Worm (Caenorhabditis elegans): ENCODE measurements around the gene F22H10.3.

Gene F22H10.3

ce11 chrX:16677672-16678071, at the start of gene F22H10.3 (continued):
- TF ChIP-seq nhr-10 (tag; optimal IDR thresholded peaks at IDR 0.05): no peak

- peak; percentile 52; the same call in 1 of the 2 replicates for TF ChIP-seq php-3 (GFP tag; IDR thresholded peaks at IDR 0.05)
- TF ChIP-seq dmd-8 (GFP tag; IDR thresholded peaks at IDR 0.05): 0 out of 2 replicates have a peak, but pooled peaks have one; percentile 49
- TF ChIP-seq mep-1 (tag; optimal IDR thresholded peaks at IDR 0.05): peak; percentile 95
- TF ChIP-seq duxl-1 (tag; optimal IDR thresholded peaks at IDR 0.05; ENCODE audit: poor library complexity): no peak
- no peak for TF ChIP-seq zip-2 (tag; optimal IDR thresholded peaks at IDR 0.05)
- no peak for TF ChIP-seq unc-39 (tag; optimal IDR thresholded peaks at IDR 0.05)
- peak; percentile 92 for TF ChIP-seq ceh-20 (GFP tag; IDR thresholded peaks at IDR 0.05)
- TF ChIP-seq nhr-111 (GFP tag; optimal IDR thresholded peaks at IDR 0.05): no peak
- no peak for TF ChIP-seq nhr-76 (tag; optimal IDR thresholded peaks at IDR 0.05)
- peak; percentile 94 for TF ChIP-seq rbr-2 (tag; optimal IDR thresholded peaks at IDR 0.05)
- no peak for TF ChIP-seq ZK337.2 (GFP tag; IDR thresholded peaks at IDR 0.05)
- TF ChIP-seq cey-2 (tag; optimal IDR thresholded peaks at IDR 0.05; ENCODE audit: borderline replicate concordance, insufficient read depth): peak; percentile 32
- peak; percentile 94 for TF ChIP-seq nhr-11 (tag; optimal IDR thresholded peaks at IDR 0.05)
- TF ChIP-seq ces-1 (GFP tag; optimal IDR thresholded peaks at IDR 0.05): no peak
- peak in 1 of 2 experiments; percentile 6 for TF ChIP-seq ZK546.5 (tag; optimal IDR thresholded peaks at IDR 0.05)
- TF ChIP-seq tag-97 (GFP tag; IDR thresholded peaks at IDR 0.05): no peak
- TF ChIP-seq ceh-28 (tag; optimal IDR thresholded peaks at IDR 0.05): peak; percentile 62
- TF ChIP-seq pqm-1 (tag; optimal IDR thresholded peaks at IDR 0.05): peak; percentile 14
- TF ChIP-seq hlh-11 (tag; optimal IDR thresholded peaks at IDR 0.05): peak; percentile 99
- peak; percentile 87 for TF ChIP-seq gei-8 (GFP tag; optimal IDR thresholded peaks at IDR 0.05)
- peak; percentile 79 to 80 for TF ChIP-seq daf-16 (GFP tag; optimal IDR thresholded peaks at IDR 0.05)
- peak; percentile 90 for TF ChIP-seq daf-16 (tag; optimal IDR thresholded peaks at IDR 0.05)
- TF ChIP-seq sdz-12 (GFP tag; optimal IDR thresholded peaks at IDR 0.05): no peak
- peak in 1 of 2 experiments; percentile 97 for TF ChIP-seq unc-62 (GFP tag; optimal IDR thresholded peaks at IDR 0.05 in 1 of 2)
- TF ChIP-seq unc-62 (tag; optimal IDR thresholded peaks at IDR 0.05): peak; percentile 52
- TF ChIP-seq ceh-44 (GFP tag; IDR thresholded peaks at IDR 0.05): peak; percentile 56; the same call in 1 of the 2 replicates
- TF ChIP-seq Y75B8A.6 (GFP tag; IDR thresholded peaks at IDR 0.05): no peak
- TF ChIP-seq zfp-3 (GFP tag; conservative IDR thresholded peaks at IDR 0.05): 0 out of 2 replicates have a peak, but pooled peaks have one; percentile 26
- peak; percentile 83 for TF ChIP-seq arid-1 (GFP tag; conservative IDR thresholded peaks at IDR 0.05)
- TF ChIP-seq aha-1 (tag): peak; percentile 100
- TF ChIP-seq daf-19 (GFP tag; conservative IDR thresholded peaks at IDR 0.05): no peak
- peak; percentile 66 for TF ChIP-seq F37D6.2 (tag; optimal IDR thresholded peaks at IDR 0.05)
- TF ChIP-seq ztf-7 (tag; optimal IDR thresholded peaks at IDR 0.05): peak; percentile 54
- TF ChIP-seq nhr-41 (GFP tag; IDR thresholded peaks at IDR 0.05): 0 out of 2 replicates have a peak, but pooled peaks have one; percentile 36
- TF ChIP-seq Y105C5A.15 (GFP tag; IDR thresholded peaks at IDR 0.05): no peak
- peak; percentile 91 for TF ChIP-seq T26A8.4 (GFP tag; IDR thresholded peaks at IDR 0.05)
- TF ChIP-seq unc-130 (GFP tag; optimal IDR thresholded peaks at IDR 0.05): no peak
- TF ChIP-seq madf-5 (GFP tag; IDR thresholded peaks at IDR 0.05): no peak
- TF ChIP-seq F49E8.2 (tag; optimal IDR thresholded peaks at IDR 0.05; ENCODE audit: borderline replicate concordance): no peak
- TF ChIP-seq saeg-2 (GFP tag; IDR thresholded peaks at IDR 0.05): peak; percentile 80; the same call in 1 of the 2 replicates
- TF ChIP-seq mxl-2 (GFP tag; conservative IDR thresholded peaks at IDR 0.05): 0 out of 2 replicates have a peak, but pooled peaks have one; percentile 30
- peak; percentile 74 for TF ChIP-seq nhr-102 (tag; optimal IDR thresholded peaks at IDR 0.05)
- peak; percentile 90 for TF ChIP-seq nhr-48 (tag; optimal IDR thresholded peaks at IDR 0.05)
- 0 out of 2 replicates have a peak, but pooled peaks have one; percentile 37 for TF ChIP-seq D1046.2 (GFP tag; IDR thresholded peaks at IDR 0.05)
- peak; percentile 79 for TF ChIP-seq mes-2 (tag; optimal IDR thresholded peaks at IDR 0.05; ENCODE audit: poor library complexity, severe bottlenecking)
- TF ChIP-seq ceh-82 (tag; optimal IDR thresholded peaks at IDR 0.05): no peak
- TF ChIP-seq zfp-2 (tag; optimal IDR thresholded peaks at IDR 0.05): peak; percentile 28
- no peak for TF ChIP-seq R02D3.7 (tag; optimal IDR thresholded peaks at IDR 0.05)
- TF ChIP-seq F10B5.3 (tag; optimal IDR thresholded peaks at IDR 0.05): no peak
Measured at ce11 chrX:16726879-16727278, 49.4 kb upstream of the F22H10.3 start.
